Fruit fly (Drosophila melanogaster): Measurements from ENCODE around the gene CG4238.

CG4238 gene

DNA sequence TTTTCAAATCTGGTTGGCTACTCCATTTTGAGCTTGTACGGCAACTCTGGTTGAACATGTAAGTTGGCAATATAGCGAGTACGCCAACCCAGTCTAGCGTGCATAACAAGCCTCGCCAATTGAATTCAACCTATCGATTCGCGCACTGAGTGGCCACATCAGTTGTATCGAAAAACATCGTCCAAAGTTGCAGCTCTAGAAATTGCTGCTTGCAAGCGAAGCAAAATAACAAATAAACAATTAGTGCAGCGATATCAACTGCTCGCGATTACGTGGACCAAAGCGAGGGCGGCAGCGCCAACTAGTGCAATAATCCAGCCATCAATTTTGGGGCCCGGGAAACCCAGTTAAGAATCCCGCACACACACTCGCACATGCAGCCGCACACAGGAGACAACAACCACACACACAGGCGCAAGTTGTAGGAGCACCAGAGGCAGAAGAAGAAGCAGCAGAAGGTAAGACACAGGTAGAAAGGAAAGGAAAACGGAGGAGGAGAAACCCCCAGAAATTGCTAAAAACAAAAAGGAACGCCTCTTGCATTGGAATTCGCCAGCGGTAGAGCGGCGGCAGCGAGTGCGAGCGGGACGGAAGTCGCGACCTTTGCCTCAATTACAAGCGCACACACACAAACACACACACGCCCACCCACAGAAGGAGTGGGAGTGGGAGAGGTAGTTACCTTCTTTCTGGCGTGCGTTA lies 28.0 kb downstream of the CG4238 start:
- TF ChIP-seq cic (GFP tag; optimal IDR thresholded peaks at IDR 0.05) (no peak), CG11617 (GFP tag; optimal IDR thresholded peaks at IDR 0.05) (no peak), CG1620 (GFP tag; optimal IDR thresholded peaks at IDR 0.05) (peak; percentile 32), pad (GFP tag; optimal IDR thresholded peaks at IDR 0.05) (peak; percentile 16), Hr96 (GFP tag; optimal IDR thresholded peaks at IDR 0.05) (peak; percentile 26), Mnt (GFP tag; optimal IDR thresholded peaks at IDR 0.05) (peak; percentile 26), CG7045 (GFP tag; optimal IDR thresholded peaks at IDR 0.05) (no peak), CG12768 (GFP tag; optimal IDR thresholded peaks at IDR 0.05) (peak; percentile 28), toe (GFP tag; optimal IDR thresholded peaks at IDR 0.05) (no peak), CG7101 (tag; optimal IDR thresholded peaks at IDR 0.05) (peak; percentile 31), CG14711 (tag; optimal IDR thresholded peaks at IDR 0.05) (peak; percentile 64), cnc (optimal IDR thresholded peaks at IDR 0.05) (no peak), Crg-1 (GFP tag; optimal IDR thresholded peaks at IDR 0.05) (peak; percentile 46), bab1 (GFP tag; optimal IDR thresholded peaks at IDR 0.05) (peak; percentile 62), tj (GFP tag; optimal IDR thresholded peaks at IDR 0.05) (peak; percentile 94), kay (GFP tag; ENCODE audit: borderline replicate concordance) (no peak), CG5204 (GFP tag; optimal IDR thresholded peaks at IDR 0.05) (no peak), CG33017 (tag; optimal IDR thresholded peaks at IDR 0.05) (no peak), ovo (GFP tag; optimal IDR thresholded peaks at IDR 0.05) (no peak)

dm6 chr2L:2038253-2038955 lies 28.7 kb downstream of the CG4238 start:
- TF ChIP-seq tj (GFP tag; optimal IDR thresholded peaks at IDR 0.05): peak; percentile 90
- no peak for TF ChIP-seq CG7101 (tag; optimal IDR thresholded peaks at IDR 0.05)
- TF ChIP-seq CG11617 (GFP tag; optimal IDR thresholded peaks at IDR 0.05): peak; percentile 2
- peak; percentile 57 for TF ChIP-seq CG14711 (tag; optimal IDR thresholded peaks at IDR 0.05)
- TF ChIP-seq pad (GFP tag; optimal IDR thresholded peaks at IDR 0.05): peak; percentile 20
- peak in 1 of 2 experiments; percentile 21 for TF ChIP-seq cnc (optimal IDR thresholded peaks at IDR 0.05)
- peak; percentile 47 for TF ChIP-seq bab1 (GFP tag; optimal IDR thresholded peaks at IDR 0.05)
- peak; percentile 20 for TF ChIP-seq CG12768 (GFP tag; optimal IDR thresholded peaks at IDR 0.05)
- TF ChIP-seq Mnt (GFP tag; optimal IDR thresholded peaks at IDR 0.05): no peak
- TF ChIP-seq cic (GFP tag; optimal IDR thresholded peaks at IDR 0.05): peak; percentile 49

- TF ChIP-seq Hr96 (GFP tag; optimal IDR thresholded peaks at IDR 0.05): no peak
- TF ChIP-seq kay (GFP tag; ENCODE audit: borderline replicate concordance): peak; percentile 62
- no peak for TF ChIP-seq CG11617 (GFP tag; optimal IDR thresholded peaks at IDR 0.05)
- TF ChIP-seq bab1 (GFP tag; optimal IDR thresholded peaks at IDR 0.05): peak; percentile 15
Measured at dm6 chr2L:2038956-2039263, 29.3 kb downstream of the CG4238 start.

- no peak for TF ChIP-seq bab1 (GFP tag; optimal IDR thresholded peaks at IDR 0.05)
- TF ChIP-seq ovo (GFP tag; optimal IDR thresholded peaks at IDR 0.05): no peak
- TF ChIP-seq Hr96 (GFP tag; optimal IDR thresholded peaks at IDR 0.05): no peak
- peak; percentile 20 for TF ChIP-seq CG7101 (tag; optimal IDR thresholded peaks at IDR 0.05)
- peak; percentile 18 for TF ChIP-seq pad (GFP tag; optimal IDR thresholded peaks at IDR 0.05)
- no peak for TF ChIP-seq toe (GFP tag; optimal IDR thresholded peaks at IDR 0.05)
- TF ChIP-seq cic (GFP tag; optimal IDR thresholded peaks at IDR 0.05): peak; percentile 11
- no peak for TF ChIP-seq CG5204 (GFP tag; optimal IDR thresholded peaks at IDR 0.05)
- TF ChIP-seq CG33017 (tag; optimal IDR thresholded peaks at IDR 0.05): peak; percentile 35
- TF ChIP-seq cnc (optimal IDR thresholded peaks at IDR 0.05): no peak
- no peak for TF ChIP-seq Clk (GFP tag; optimal IDR thresholded peaks at IDR 0.05)
- peak; percentile 17 for TF ChIP-seq Mnt (GFP tag; optimal IDR thresholded peaks at IDR 0.05)
- TF ChIP-seq CG12768 (GFP tag; optimal IDR thresholded peaks at IDR 0.05): peak; percentile 40
- TF ChIP-seq tj (GFP tag; optimal IDR thresholded peaks at IDR 0.05): no peak
- no peak for TF ChIP-seq Crg-1 (GFP tag; optimal IDR thresholded peaks at IDR 0.05)
- no peak for TF ChIP-seq CG1620 (GFP tag; optimal IDR thresholded peaks at IDR 0.05)
- TF ChIP-seq kay (GFP tag; ENCODE audit: borderline replicate concordance): peak; percentile 45
- no peak for TF ChIP-seq CG11617 (GFP tag; optimal IDR thresholded peaks at IDR 0.05)
- no peak for TF ChIP-seq CG14711 (tag; optimal IDR thresholded peaks at IDR 0.05)
- no peak for TF ChIP-seq CG7045 (GFP tag; optimal IDR thresholded peaks at IDR 0.05)
Measured at dm6 chr2L:2039458-2039857, 29.8 kb downstream of the CG4238 start.

- TF ChIP-seq cic (GFP tag; optimal IDR thresholded peaks at IDR 0.05): no peak
- no peak for TF ChIP-seq bab1 (GFP tag; optimal IDR thresholded peaks at IDR 0.05)
- TF ChIP-seq CG1620 (GFP tag; optimal IDR thresholded peaks at IDR 0.05): no peak
- no peak for TF ChIP-seq kay (GFP tag; ENCODE audit: borderline replicate concordance)
- no peak for TF ChIP-seq Hr96 (GFP tag; optimal IDR thresholded peaks at IDR 0.05)
- no peak for TF ChIP-seq CG33017 (tag; optimal IDR thresholded peaks at IDR 0.05)
- TF ChIP-seq pad (GFP tag; optimal IDR thresholded peaks at IDR 0.05): no peak
- TF ChIP-seq Clk (GFP tag; optimal IDR thresholded peaks at IDR 0.05): no peak
- no peak for TF ChIP-seq cnc (optimal IDR thresholded peaks at IDR 0.05)
- TF ChIP-seq Crg-1 (GFP tag; optimal IDR thresholded peaks at IDR 0.05): no peak
- no peak for TF ChIP-seq CG12768 (GFP tag; optimal IDR thresholded peaks at IDR 0.05)
- no peak for TF ChIP-seq CG7101 (tag; optimal IDR thresholded peaks at IDR 0.05)
- no peak for TF ChIP-seq CG14711 (tag; optimal IDR thresholded peaks at IDR 0.05)
- no peak for TF ChIP-seq CG5204 (GFP tag; optimal IDR thresholded peaks at IDR 0.05)
- TF ChIP-seq tj (GFP tag; optimal IDR thresholded peaks at IDR 0.05): no peak
- TF ChIP-seq Mnt (GFP tag; optimal IDR thresholded peaks at IDR 0.05): no peak
Measured at dm6 chr2L:2042072-2042471, 32.4 kb downstream of the CG4238 start.

- TF ChIP-seq CG7045 (GFP tag; optimal IDR thresholded peaks at IDR 0.05): no peak
- no peak for TF ChIP-seq CG14711 (tag; optimal IDR thresholded peaks at IDR 0.05)
- TF ChIP-seq tj (GFP tag; optimal IDR thresholded peaks at IDR 0.05): no peak
- no peak for TF ChIP-seq CG33017 (tag; optimal IDR thresholded peaks at IDR 0.05)
- no peak for TF ChIP-seq ovo (GFP tag; optimal IDR thresholded peaks at IDR 0.05)
- no peak for TF ChIP-seq CG5204 (GFP tag; optimal IDR thresholded peaks at IDR 0.05)
Measured at dm6 chr2L:2044826-2045225, 35.2 kb downstream of the CG4238 start.
